Worm (Caenorhabditis elegans) whole organism, late embryonic: ENCODE results near the gene coh-3.

Experiments
- ceh-14 ChIP-seq: sonication (generic microtip); optimal IDR thresholded peaks from 2 replicates; lab custom pipeline; 2016; ENCODE audit warnings: missing genotype, missing genetic modification characterization, missing compliant biosample characterization
- ceh-30 ChIP-seq: fragments of 150-350 bp; optimal IDR thresholded peaks from 2 replicates; lab custom pipeline; 2014; ENCODE audit warnings: missing biosample characterization, missing genetic modification characterization
- ets-4 ChIP-seq: sonication (generic microtip); optimal IDR thresholded peaks from 2 replicates; lab custom pipeline; 2016; ENCODE audit warnings: missing genetic modification characterization, missing compliant biosample characterization
- hlh-6 ChIP-seq: sonication (generic microtip); optimal IDR thresholded peaks from 2 replicates; lab custom pipeline; 2016; ENCODE audit warnings: missing genotype, missing genetic modification characterization, missing compliant biosample characterization
- nfya-1 ChIP-seq: sonication (generic microtip); optimal IDR thresholded peaks from 2 replicates; lab custom pipeline; 2017; ENCODE audit warnings: missing genetic modification characterization, mild to moderate bottlenecking, missing compliant biosample characterization, antibody characterized with exemption, moderate library complexity
- pag-3 ChIP-seq: sonication (generic microtip); optimal IDR thresholded peaks from 2 replicates; lab custom pipeline; 2016; ENCODE audit warnings: missing compliant biosample characterization, missing genetic modification characterization, borderline replicate concordance
- pqm-1 ChIP-seq: sonication (generic microtip); optimal IDR thresholded peaks from 2 replicates; lab custom pipeline; 2016; ENCODE audit warnings: missing genetic modification characterization, missing compliant biosample characterization
- pros-1 ChIP-seq: fragments of 150-350 bp; optimal IDR thresholded peaks from 2 replicates; lab custom pipeline; 2014; ENCODE audit warnings: missing biosample characterization, missing genetic modification reagents, missing genetic modification characterization

ce11 chrV:14422317-14422716 is 34.9 kb upstream of the coh-3 start, which contains the start of gene pas-1:
- no peak for TF ChIP-seq nfya-1 (tag; lab: Kevin White, UChicago)
- TF ChIP-seq pag-3 (tag; lab: Kevin White, UChicago) = no peak
- no peak for TF ChIP-seq ets-4 (tag; lab: Kevin White, UChicago)
- no peak for TF ChIP-seq pqm-1
- no peak for TF ChIP-seq pros-1
- no peak for TF ChIP-seq ceh-30 (tag; lab: Kevin White, UChicago)
- TF ChIP-seq hlh-6 = no peak
- no peak for TF ChIP-seq ceh-14 (tag; lab: Kevin White, UChicago)
